Worm (Caenorhabditis elegans): ENCODE measurements around the gene C44F1.1.

The C44F1.1 gene

ce11 chrIII:3811375-3811924, 46.1 kb upstream of the C44F1.1 start (continued):
- TF ChIP-seq skn-1 (tag; optimal IDR thresholded peaks at IDR 0.05) (no peak), nhr-90 (tag; optimal IDR thresholded peaks at IDR 0.05; ENCODE audit: poor library complexity) (peak; percentile 2)

- TF ChIP-seq blmp-1 (tag; optimal IDR thresholded peaks at IDR 0.05) (peak; percentile 61), nhr-71 (tag; optimal IDR thresholded peaks at IDR 0.05) (peak; percentile 36), nhr-85 (tag) (peak; percentile 93), zip-4 (GFP tag; optimal IDR thresholded peaks at IDR 0.05) (no peak), efl-1 (optimal IDR thresholded peaks at IDR 0.05) (peak in 1 of 2 experiments; percentile 8), efl-1 (GFP tag; optimal IDR thresholded peaks at IDR 0.05 in 1 of 2) (no peak), nhr-47 (tag; optimal IDR thresholded peaks at IDR 0.05) (peak; percentile 6), nhr-76 (tag; optimal IDR thresholded peaks at IDR 0.05) (no peak), lin-14 (GFP tag; optimal IDR thresholded peaks at IDR 0.05) (peak; percentile 54), mep-1 (tag; optimal IDR thresholded peaks at IDR 0.05) (peak; percentile 18), nhr-90 (tag; optimal IDR thresholded peaks at IDR 0.05; ENCODE audit: poor library complexity) (peak; percentile 3), nhr-12 (tag; optimal IDR thresholded peaks at IDR 0.05) (no peak), snu-23 (GFP tag; optimal IDR thresholded peaks at IDR 0.05) (peak; percentile 47)
These were observed 43.6 kb upstream of the C44F1.1 start, which contains the start of gene toh-1 for ce11 chrIII:3809008-3809407. Gene toh-1, minus strand, starts transcription at chrIII:3809030.

ce11 chrIII:3807590-3807989, 42.2 kb upstream of the C44F1.1 start:
- peak; percentile 50 for TF ChIP-seq lin-14 (GFP tag; optimal IDR thresholded peaks at IDR 0.05)
- TF ChIP-seq dpl-1 (GFP tag; optimal IDR thresholded peaks at IDR 0.05), result no peak
- peak; percentile 96 for TF ChIP-seq blmp-1 (tag; optimal IDR thresholded peaks at IDR 0.05)
- TF ChIP-seq C04F5.9 (tag; optimal IDR thresholded peaks at IDR 0.05), result no peak
- no peak for TF ChIP-seq fkh-4 (tag; optimal IDR thresholded peaks at IDR 0.05; ENCODE audit: borderline replicate concordance)
- TF ChIP-seq egl-13 (tag; optimal IDR thresholded peaks at IDR 0.05), result no peak
- peak; percentile 4 for TF ChIP-seq nhr-20 (tag; optimal IDR thresholded peaks at IDR 0.05)
- TF ChIP-seq nhr-85 (tag), result peak; percentile 72
- peak; percentile 26 for TF ChIP-seq snu-23 (GFP tag; optimal IDR thresholded peaks at IDR 0.05)
- no peak for TF ChIP-seq zag-1 (tag; optimal IDR thresholded peaks at IDR 0.05)
- no peak for TF ChIP-seq sox-4 (tag; optimal IDR thresholded peaks at IDR 0.05)
- no peak for TF ChIP-seq tbx-2 (tag; optimal IDR thresholded peaks at IDR 0.05)
- no peak for TF ChIP-seq nhr-28 (tag; optimal IDR thresholded peaks at IDR 0.05)
- no peak for TF ChIP-seq nhr-76 (tag; optimal IDR thresholded peaks at IDR 0.05)

- TF ChIP-seq nhr-19 (GFP tag; conservative IDR thresholded peaks at IDR 0.05) (no peak), hlh-4 (tag; optimal IDR thresholded peaks at IDR 0.05) (no peak), nhr-90 (tag; optimal IDR thresholded peaks at IDR 0.05; ENCODE audit: poor library complexity) (no peak), dpl-1 (GFP tag; optimal IDR thresholded peaks at IDR 0.05) (no peak), nhr-237 (tag; optimal IDR thresholded peaks at IDR 0.05) (no peak), hpl-2 (GFP tag; optimal IDR thresholded peaks at IDR 0.05) (no peak), C04F5.9 (tag; optimal IDR thresholded peaks at IDR 0.05) (no peak), egl-27 (tag; optimal IDR thresholded peaks at IDR 0.05) (no peak), ztf-11 (tag; optimal IDR thresholded peaks at IDR 0.05) (no peak), mab-9 (GFP tag; IDR thresholded peaks at IDR 0.05) (no peak), elt-2 (tag; optimal IDR thresholded peaks at IDR 0.05) (no peak), ceh-63 (GFP tag; optimal IDR thresholded peaks at IDR 0.05) (no peak), jun-1 (tag; optimal IDR thresholded peaks at IDR 0.05) (no peak), fos-1 (tag; optimal IDR thresholded peaks at IDR 0.05) (no peak), pag-3 (tag; optimal IDR thresholded peaks at IDR 0.05; ENCODE audit: borderline replicate concordance, insufficient read depth) (no peak), ztf-4 (tag; optimal IDR thresholded peaks at IDR 0.05) (no peak), skn-1 (tag; optimal IDR thresholded peaks at IDR 0.05) (no peak), pqm-1 (tag; optimal IDR thresholded peaks at IDR 0.05) (no peak), lin-13 (GFP tag; optimal IDR thresholded peaks at IDR 0.05) (no peak), ces-1 (GFP tag; optimal IDR thresholded peaks at IDR 0.05) (no peak)
These were observed 41.5 kb upstream of the C44F1.1 start for ce11 chrIII:3806883-3807282.

All from whole organism, L1 larva.